Fruit fly (Drosophila melanogaster) whole organism, prepupa: ENCODE measurements around the gene Fur2.

Source experiments
- CG16779 ChIP-seq: fragments of 200-800 bp; sonication (Bioruptor generic); optimal IDR thresholded peaks from 3 replicates; lab custom pipeline; 2017; ENCODE audit warnings: missing biosample characterization, mild to moderate bottlenecking, missing genetic modification characterization
- achi ChIP-seq: fragments of 200-800 bp; sonication (Bioruptor generic); optimal IDR thresholded peaks from 3 replicates; lab custom pipeline; 2016; ENCODE audit warnings: missing biosample characterization, missing genetic modification characterization
- cyc ChIP-seq: fragments of 200-800 bp; sonication (Bioruptor generic); optimal IDR thresholded peaks from 3 replicates; lab custom pipeline; 2016; ENCODE audit warnings: missing biosample characterization, missing genetic modification characterization
- vri ChIP-seq: fragments of 200-800 bp; sonication (Bioruptor generic); optimal IDR thresholded peaks from 3 replicates; lab custom pipeline; 2016; ENCODE audit warnings: missing biosample characterization, mild to moderate bottlenecking, missing genetic modification characterization

- TF ChIP-seq CG16779 (tag; lab: Kevin White, UChicago): no peak
- TF ChIP-seq vri (GFP tag; lab: Kevin White, UChicago): no peak
- TF ChIP-seq achi: no peak
- TF ChIP-seq cyc (GFP tag; lab: Kevin White, UChicago): no peak
Measured at dm6 chrX:16405209-16405608, 32.3 kb downstream of the Fur2 start, which contains the start of gene CG4301.
